Fruit fly (Drosophila melanogaster): Measurements from ENCODE around the gene CG17105.

- TF ChIP-seq Rel (GFP tag; optimal IDR thresholded peaks at IDR 0.05): no peak
- no peak for TF ChIP-seq Rel (tag; optimal IDR thresholded peaks at IDR 0.05)
- TF ChIP-seq brk (GFP tag; optimal IDR thresholded peaks at IDR 0.05): no peak
- TF ChIP-seq fru (GFP tag; optimal IDR thresholded peaks at IDR 0.05): no peak
Observed at dm6 chr2L:10646115-10646514, 34.7 kb upstream of the CG17105 start, which contains the start of gene CG17097.

Data from whole organism, wandering third instar larva.